Fruit fly (Drosophila melanogaster) whole organism, adult: ENCODE results near the gene CstF50.

Experiments used
- CG11617 ChIP-seq: fragments of 200-800 bp; sonication (Bioruptor generic); optimal IDR thresholded peaks from 2 replicates; lab custom pipeline; 2017; ENCODE audit warnings: mild to moderate bottlenecking, missing biosample characterization, missing genetic modification reagents, missing genetic modification characterization
- CG12768 ChIP-seq: fragments of 200-800 bp; sonication (Bioruptor generic); optimal IDR thresholded peaks from 2 replicates; lab custom pipeline; 2017; ENCODE audit warnings: missing biosample characterization, missing genetic modification characterization, mild to moderate bottlenecking, moderate library complexity, missing genetic modification reagents
- CG1620 ChIP-seq: fragments of 200-800 bp; sonication (Bioruptor generic); optimal IDR thresholded peaks from 2 replicates; lab custom pipeline; 2016; ENCODE audit warnings: missing biosample characterization, missing genetic modification characterization
- CG33017 ChIP-seq: fragments of 200-800 bp; sonication (Bioruptor generic); optimal IDR thresholded peaks from 2 replicates; lab custom pipeline; 2018; ENCODE audit warnings: missing biosample characterization, mild to moderate bottlenecking, missing genetic modification characterization, moderate library complexity
- CG5204 ChIP-seq: fragments of 200-800 bp; sonication (Bioruptor generic); optimal IDR thresholded peaks from 2 replicates; lab custom pipeline; 2016; ENCODE audit warnings: missing biosample characterization, missing genetic modification characterization
- Crg-1 ChIP-seq: fragments of 200-800 bp; sonication (Bioruptor generic); optimal IDR thresholded peaks from 2 replicates; lab custom pipeline; 2016; ENCODE audit warnings: missing biosample characterization, missing genetic modification characterization
- Mnt ChIP-seq: fragments of 200-800 bp; sonication (Bioruptor generic); optimal IDR thresholded peaks from 2 replicates; lab custom pipeline; 2016; ENCODE audit warnings: missing biosample characterization, mild to moderate bottlenecking, missing genetic modification characterization
- bab1 ChIP-seq: fragments of 200-800 bp; sonication (Bioruptor generic); optimal IDR thresholded peaks from 3 replicates; lab custom pipeline; 2019; ENCODE audit warnings: missing biosample characterization, mild to moderate bottlenecking, missing genetic modification characterization, moderate library complexity
- cic ChIP-seq: fragments of 200-800 bp; sonication (Bioruptor generic); optimal IDR thresholded peaks from 2 replicates; lab custom pipeline; 2017; ENCODE audit warnings: missing biosample characterization, mild to moderate bottlenecking, missing genetic modification characterization, moderate library complexity
- ovo ChIP-seq: fragments of 200-800 bp; sonication (Bioruptor generic); optimal IDR thresholded peaks from 2 replicates; lab custom pipeline; 2016; ENCODE audit warnings: missing biosample characterization, missing genetic modification characterization

Gene CstF50

DNA sequence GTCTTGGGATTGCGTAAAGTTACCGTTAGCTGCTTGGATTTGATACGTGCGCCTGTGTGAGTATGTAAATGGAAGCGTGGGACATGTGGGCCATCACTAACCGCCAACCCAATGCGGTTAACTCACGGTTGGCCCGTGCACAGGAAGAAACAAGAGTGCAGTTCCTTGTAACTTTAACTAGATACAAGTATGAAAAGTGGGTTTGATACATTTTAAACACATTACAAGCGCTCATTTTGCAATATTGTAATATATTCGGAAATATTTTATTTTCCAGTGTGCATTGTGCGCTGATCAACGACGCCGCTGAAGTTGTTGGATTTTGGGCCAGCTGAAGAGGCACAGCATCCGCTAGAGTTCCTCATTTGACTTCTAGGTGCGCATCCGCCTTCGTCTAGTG is 49.0 kb downstream of the CstF50 start:
- no peak for TF ChIP-seq cic (GFP tag; lab: Kevin White, UChicago)
- TF ChIP-seq CG11617: no peak
- TF ChIP-seq bab1 (GFP tag; lab: Kevin White, UChicago): no peak
- no peak for TF ChIP-seq CG1620 (GFP tag; lab: Kevin White, UChicago)
- TF ChIP-seq Crg-1: no peak
- TF ChIP-seq Mnt: no peak
- no peak for TF ChIP-seq ovo (GFP tag; lab: Kevin White, UChicago)
- TF ChIP-seq CG33017 (tag; lab: Kevin White, UChicago): no peak

DNA sequence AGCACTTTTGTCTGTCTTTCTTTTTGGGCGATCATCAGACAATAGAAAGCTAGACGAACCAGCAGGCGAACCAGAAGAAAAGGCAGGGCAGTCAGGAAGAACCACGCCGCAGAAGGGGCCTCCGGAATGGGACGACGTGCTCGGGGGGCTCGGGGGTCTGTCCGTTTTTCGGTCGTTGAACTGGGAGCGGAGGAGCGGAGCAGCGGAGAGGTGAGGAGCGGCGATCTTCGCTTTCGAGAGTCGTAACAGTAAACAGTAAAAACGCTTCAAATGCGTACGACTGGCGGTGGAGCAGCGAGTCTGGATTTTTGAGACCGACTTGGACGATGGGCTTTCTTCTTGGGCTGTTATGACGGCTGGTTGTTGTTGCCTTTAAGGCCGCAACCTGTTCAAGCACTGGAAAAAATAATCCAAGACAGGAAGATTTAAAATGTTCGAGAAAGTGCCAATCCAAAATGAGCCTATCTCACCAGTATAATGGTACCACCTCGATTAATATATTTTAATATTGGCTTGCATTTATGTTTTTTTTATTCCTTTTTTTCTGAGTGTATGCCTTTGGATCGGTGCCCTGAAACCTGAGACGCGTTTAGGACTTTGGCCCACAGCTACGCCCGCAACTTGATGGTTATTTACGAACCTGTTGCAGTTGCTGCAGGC is 49.9 kb downstream of the CstF50 start:
- TF ChIP-seq Crg-1: no peak
- TF ChIP-seq CG5204 (GFP tag; lab: Kevin White, UChicago): no peak
- TF ChIP-seq CG33017 (tag; lab: Kevin White, UChicago): no peak
- no peak for TF ChIP-seq CG12768 (GFP tag; lab: Kevin White, UChicago)
